Fruit fly (Drosophila melanogaster): Measurements from ENCODE around the gene Mur29B.

Gene Mur29B

dm6 chr2L:8371354-8371937, 19.5 kb downstream of the Mur29B start:
- no peak for TF ChIP-seq kay (GFP tag; ENCODE audit: borderline replicate concordance)
- TF ChIP-seq CG5204 (GFP tag; optimal IDR thresholded peaks at IDR 0.05) = no peak
- no peak for TF ChIP-seq cic (GFP tag; optimal IDR thresholded peaks at IDR 0.05)
- no peak for TF ChIP-seq CG33017 (tag; optimal IDR thresholded peaks at IDR 0.05)
- peak; percentile 22 for TF ChIP-seq toe (GFP tag; optimal IDR thresholded peaks at IDR 0.05)
- TF ChIP-seq ovo (GFP tag; optimal IDR thresholded peaks at IDR 0.05) = no peak
- TF ChIP-seq Mnt (GFP tag; optimal IDR thresholded peaks at IDR 0.05) = no peak
- no peak for TF ChIP-seq cnc (optimal IDR thresholded peaks at IDR 0.05)
- no peak for TF ChIP-seq Crg-1 (GFP tag; optimal IDR thresholded peaks at IDR 0.05)
- no peak for TF ChIP-seq tj (GFP tag; optimal IDR thresholded peaks at IDR 0.05)
- peak; percentile 29 for TF ChIP-seq CG14711 (tag; optimal IDR thresholded peaks at IDR 0.05)
- no peak for TF ChIP-seq CG1620 (GFP tag; optimal IDR thresholded peaks at IDR 0.05)
- no peak for TF ChIP-seq Hr96 (GFP tag; optimal IDR thresholded peaks at IDR 0.05)
- TF ChIP-seq bab1 (GFP tag; optimal IDR thresholded peaks at IDR 0.05) = peak; percentile 9
- peak; percentile 17 for TF ChIP-seq CG7101 (tag; optimal IDR thresholded peaks at IDR 0.05)
- no peak for TF ChIP-seq CG7045 (GFP tag; optimal IDR thresholded peaks at IDR 0.05)
- peak; percentile 64 for TF ChIP-seq CG12768 (GFP tag; optimal IDR thresholded peaks at IDR 0.05)

dm6 chr2L:8372248-8372647, 20.3 kb downstream of the Mur29B start:
- no peak for TF ChIP-seq Crg-1 (GFP tag; optimal IDR thresholded peaks at IDR 0.05)
- TF ChIP-seq CG5204 (GFP tag; optimal IDR thresholded peaks at IDR 0.05) = no peak
- TF ChIP-seq toe (GFP tag; optimal IDR thresholded peaks at IDR 0.05) = no peak
- TF ChIP-seq pad (GFP tag; optimal IDR thresholded peaks at IDR 0.05) = no peak
- no peak for TF ChIP-seq CG12768 (GFP tag; optimal IDR thresholded peaks at IDR 0.05)
- no peak for TF ChIP-seq Hr96 (GFP tag; optimal IDR thresholded peaks at IDR 0.05)
- no peak for TF ChIP-seq ovo (GFP tag; optimal IDR thresholded peaks at IDR 0.05)
- TF ChIP-seq cic (GFP tag; optimal IDR thresholded peaks at IDR 0.05) = no peak
- no peak for TF ChIP-seq Clk (GFP tag; optimal IDR thresholded peaks at IDR 0.05)
- no peak for TF ChIP-seq tj (GFP tag; optimal IDR thresholded peaks at IDR 0.05)
- no peak for TF ChIP-seq CG7045 (GFP tag; optimal IDR thresholded peaks at IDR 0.05)
- no peak for TF ChIP-seq cnc (optimal IDR thresholded peaks at IDR 0.05)
- no peak for TF ChIP-seq CG7101 (tag; optimal IDR thresholded peaks at IDR 0.05)
- no peak for TF ChIP-seq CG1620 (GFP tag; optimal IDR thresholded peaks at IDR 0.05)

- no peak for TF ChIP-seq CG7101 (tag; optimal IDR thresholded peaks at IDR 0.05)
- peak; percentile 56 for TF ChIP-seq bab1 (GFP tag; optimal IDR thresholded peaks at IDR 0.05)
Observed at dm6 chr2L:8374235-8374634, 22.2 kb downstream of the Mur29B start, which contains the start of gene Wdr82. Gene Wdr82 (plus strand): TSS chr2L:8374461.

dm6 chr2L:8376717-8377116, 24.7 kb downstream of the Mur29B start, which contains the start of the genes CG13390 and CG17294:
Gene CG13390 (minus strand): TSS chr2L:8376797.
Gene CG17294 (plus strand): TSS chr2L:8377035.
- TF ChIP-seq CG11617 (GFP tag; optimal IDR thresholded peaks at IDR 0.05) = peak; percentile 99
- peak; percentile 99 for TF ChIP-seq CG33017 (tag; optimal IDR thresholded peaks at IDR 0.05)
- peak; percentile 99 for TF ChIP-seq CG14711 (tag; optimal IDR thresholded peaks at IDR 0.05)
- TF ChIP-seq CG1620 (GFP tag; optimal IDR thresholded peaks at IDR 0.05) = peak; percentile 98
- no peak for TF ChIP-seq CG5204 (GFP tag; optimal IDR thresholded peaks at IDR 0.05)
- peak; percentile 88 for TF ChIP-seq ovo (GFP tag; optimal IDR thresholded peaks at IDR 0.05)
- peak; percentile 97 for TF ChIP-seq kay (GFP tag; ENCODE audit: borderline replicate concordance)
- peak; percentile 98 for TF ChIP-seq Clk (GFP tag; optimal IDR thresholded peaks at IDR 0.05)
- TF ChIP-seq Hr96 (GFP tag; optimal IDR thresholded peaks at IDR 0.05) = peak; percentile 95
- TF ChIP-seq Mnt (GFP tag; optimal IDR thresholded peaks at IDR 0.05) = peak; percentile 94
- peak; percentile 98 for TF ChIP-seq toe (GFP tag; optimal IDR thresholded peaks at IDR 0.05)
- TF ChIP-seq tj (GFP tag; optimal IDR thresholded peaks at IDR 0.05) = peak; percentile 88
- peak; percentile 93 for TF ChIP-seq cic (GFP tag; optimal IDR thresholded peaks at IDR 0.05)
- TF ChIP-seq bab1 (GFP tag; optimal IDR thresholded peaks at IDR 0.05) = peak; percentile 100
- no peak for TF ChIP-seq cnc (optimal IDR thresholded peaks at IDR 0.05)
- peak; percentile 99 for TF ChIP-seq CG7045 (GFP tag; optimal IDR thresholded peaks at IDR 0.05)
- TF ChIP-seq CG7101 (tag; optimal IDR thresholded peaks at IDR 0.05) = peak; percentile 100
- peak; percentile 100 for TF ChIP-seq CG12768 (GFP tag; optimal IDR thresholded peaks at IDR 0.05)
- TF ChIP-seq pad (GFP tag; optimal IDR thresholded peaks at IDR 0.05) = peak; percentile 95
- TF ChIP-seq Crg-1 (GFP tag; optimal IDR thresholded peaks at IDR 0.05) = peak; percentile 98

dm6 chr2L:8381508-8382036, 29.6 kb downstream of the Mur29B start, which contains the start of gene AlaRS:
Gene AlaRS (minus strand): TSS chr2L:8381764.
- TF ChIP-seq CG12768 (GFP tag; optimal IDR thresholded peaks at IDR 0.05) = peak; percentile 61
- TF ChIP-seq cic (GFP tag; optimal IDR thresholded peaks at IDR 0.05) = peak; percentile 24
- TF ChIP-seq CG7101 (tag; optimal IDR thresholded peaks at IDR 0.05) = peak; percentile 51
- no peak for TF ChIP-seq Clk (GFP tag; optimal IDR thresholded peaks at IDR 0.05)
- peak; percentile 30 for TF ChIP-seq Crg-1 (GFP tag; optimal IDR thresholded peaks at IDR 0.05)
- TF ChIP-seq ovo (GFP tag; optimal IDR thresholded peaks at IDR 0.05) = no peak
- TF ChIP-seq pad (GFP tag; optimal IDR thresholded peaks at IDR 0.05) = no peak
- no peak for TF ChIP-seq Hr96 (GFP tag; optimal IDR thresholded peaks at IDR 0.05)
- peak; percentile 34 for TF ChIP-seq toe (GFP tag; optimal IDR thresholded peaks at IDR 0.05)
- TF ChIP-seq CG5204 (GFP tag; optimal IDR thresholded peaks at IDR 0.05) = peak; percentile 37
- peak; percentile 87 for TF ChIP-seq kay (GFP tag; ENCODE audit: borderline replicate concordance)
- peak; percentile 70 for TF ChIP-seq CG11617 (GFP tag; optimal IDR thresholded peaks at IDR 0.05)
- peak; percentile 60 for TF ChIP-seq CG33017 (tag; optimal IDR thresholded peaks at IDR 0.05)
- TF ChIP-seq CG7045 (GFP tag; optimal IDR thresholded peaks at IDR 0.05) = peak; percentile 29
- peak; percentile 52 for TF ChIP-seq CG14711 (tag; optimal IDR thresholded peaks at IDR 0.05)
- peak; percentile 71 for TF ChIP-seq bab1 (GFP tag; optimal IDR thresholded peaks at IDR 0.05)
- TF ChIP-seq Mnt (GFP tag; optimal IDR thresholded peaks at IDR 0.05) = peak; percentile 90
- peak; percentile 69 for TF ChIP-seq tj (GFP tag; optimal IDR thresholded peaks at IDR 0.05)
- TF ChIP-seq CG1620 (GFP tag; optimal IDR thresholded peaks at IDR 0.05) = peak; percentile 40
- no peak for TF ChIP-seq cnc (optimal IDR thresholded peaks at IDR 0.05)

Measured in whole organism, adult.